Fruit fly (Drosophila melanogaster): ENCODE data around the gene Vha16-2.

DNA sequence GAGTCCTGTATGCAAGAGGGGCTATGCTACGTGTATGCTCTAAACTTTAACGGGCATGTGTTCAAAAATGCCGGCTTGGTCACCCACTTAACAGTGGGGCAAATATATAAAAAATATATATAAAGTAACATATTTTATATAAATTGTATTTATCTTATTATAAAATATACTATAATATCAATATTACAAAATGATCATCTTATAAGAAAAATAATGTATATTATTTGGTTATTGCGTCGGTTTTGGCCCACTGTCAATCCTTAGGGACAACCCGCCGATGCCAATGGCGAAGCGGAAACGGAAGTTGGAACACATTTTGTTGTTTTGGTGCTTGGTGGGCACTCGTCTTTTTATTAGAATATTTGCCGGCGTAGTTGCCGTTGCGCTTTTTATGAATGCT is 24.2 kb upstream of the Vha16-2 start:
- TF ChIP-seq pan (optimal IDR thresholded peaks at IDR 0.05) = no peak
- TF ChIP-seq Dll (optimal IDR thresholded peaks at IDR 0.05) = no peak
- TF ChIP-seq EcR (GFP tag; optimal IDR thresholded peaks at IDR 0.05) = no peak
- no peak for TF ChIP-seq CG8478 (optimal IDR thresholded peaks at IDR 0.05)
- TF ChIP-seq usp (GFP tag; optimal IDR thresholded peaks at IDR 0.05) = no peak
- TF ChIP-seq psq (optimal IDR thresholded peaks at IDR 0.05) = no peak
